Worm (Caenorhabditis elegans): ENCODE data around the gene pap-2.

DNA sequence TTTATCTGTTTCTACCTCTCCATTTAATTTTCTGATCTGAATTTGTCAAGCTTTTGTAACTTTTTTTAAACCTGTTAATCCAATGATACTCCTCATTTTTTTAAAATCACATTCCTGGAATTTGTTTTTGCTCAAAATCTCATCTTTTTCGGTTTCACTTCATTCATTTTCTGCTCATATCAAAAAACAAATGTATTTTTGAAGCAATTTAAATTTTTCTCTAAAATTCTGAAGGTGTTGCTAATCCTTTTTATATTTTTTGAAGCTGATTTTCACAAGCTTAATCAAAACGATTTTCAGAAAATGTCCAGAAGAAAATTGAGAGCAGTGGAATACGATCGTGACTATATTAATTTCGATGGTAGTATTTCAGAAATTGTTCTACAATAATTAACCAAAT, 14.3 kb downstream of the pap-2 start, which contains the start of gene E02H1.5:
- no peak for TF ChIP-seq skn-1 (tag; optimal IDR thresholded peaks at IDR 0.05)
- no peak for TF ChIP-seq egl-27 (tag; optimal IDR thresholded peaks at IDR 0.05)
- no peak for TF ChIP-seq lin-39 (tag; optimal IDR thresholded peaks at IDR 0.05)

All from whole organism, L3 larva.